Worm (Caenorhabditis elegans) whole organism, early embryonic: ENCODE measurements around the gene srh-82.

ENCODE experiments used
- B0310.2 ChIP-seq: sonication (generic microtip); optimal IDR thresholded peaks from 2 replicates; lab custom pipeline; 2016; ENCODE audit warnings: mild to moderate bottlenecking, missing genetic modification characterization, missing compliant biosample characterization
- F13C5.2 ChIP-seq: sonication (generic microtip); optimal IDR thresholded peaks from 2 replicates; lab custom pipeline; 2017; ENCODE audit warnings: mild to moderate bottlenecking, missing genetic modification characterization, inconsistent platforms, missing compliant biosample characterization
- aly-1 ChIP-seq: sonication (generic microtip); optimal IDR thresholded peaks from 2 replicates; lab custom pipeline; 2016; ENCODE audit warnings: missing genetic modification characterization, missing compliant biosample characterization
- ama-1 ChIP-seq: fragments of 150-350 bp; optimal IDR thresholded peaks from 2 replicates; lab custom pipeline; 2014
- ceh-13 ChIP-seq: fragments of 200-800 bp; sonication (Bioruptor generic); optimal IDR thresholded peaks from 2 replicates; lab custom pipeline; 2018; ENCODE audit warnings: mild to moderate bottlenecking, missing genetic modification characterization, missing compliant biosample characterization
- ceh-36 ChIP-seq: sonication (generic microtip); optimal IDR thresholded peaks from 2 replicates; lab custom pipeline; 2016; ENCODE audit warnings: missing genetic modification characterization, inconsistent platforms, missing compliant biosample characterization
- ets-7 ChIP-seq: sonication (generic microtip); optimal IDR thresholded peaks from 2 replicates; lab custom pipeline; 2016; ENCODE audit warnings: missing genotype, missing genetic modification characterization, missing compliant biosample characterization
- flt-1 ChIP-seq: fragments of 200-800 bp; sonication (Bioruptor generic); IDR thresholded peaks from 2 replicates; pipeline ENCODE4 v1.3.6; 2022; ENCODE audit warnings: missing genetic modification characterization, missing compliant biosample characterization
- hmbx-1 ChIP-seq: sonication (generic microtip); optimal IDR thresholded peaks from 2 replicates; lab custom pipeline; 2016; ENCODE audit warnings: mild to moderate bottlenecking, missing genetic modification characterization, missing compliant biosample characterization
- hmg-4 ChIP-seq: fragments of 200-800 bp; sonication (Bioruptor generic); optimal IDR thresholded peaks from 2 replicates; lab custom pipeline; 2018; ENCODE audit warnings: mild to moderate bottlenecking, missing genetic modification characterization, missing compliant biosample characterization
- hnd-1 ChIP-seq: sonication (generic microtip); optimal IDR thresholded peaks from 2 replicates; lab custom pipeline; 2016; ENCODE audit warnings: missing genetic modification characterization, missing compliant biosample characterization
- pes-1 ChIP-seq: fragments of 200-800 bp; sonication (Bioruptor generic); IDR thresholded peaks from 2 replicates; pipeline ENCODE4 v1.3.6; 2022; ENCODE audit warnings: missing genetic modification reagents, missing genetic modification characterization, missing compliant biosample characterization
- scrt-1 ChIP-seq: fragments of 200-800 bp; sonication (Bioruptor generic); IDR thresholded peaks from 2 replicates; pipeline ENCODE4 v1.3.6; 2022; ENCODE audit warnings: missing genetic modification characterization, missing compliant biosample characterization
- sea-1 ChIP-seq: fragments of 200-800 bp; sonication (Bioruptor generic); conservative IDR thresholded peaks from 2 replicates; pipeline ENCODE4 v1.3.6; 2022; ENCODE audit warnings: missing genetic modification characterization, missing compliant biosample characterization
- tbx-11 ChIP-seq: fragments of 200-800 bp; sonication (Bioruptor generic); IDR thresholded peaks from 2 replicates; pipeline ENCODE4 v1.3.6; 2022; ENCODE audit warnings: missing genetic modification characterization, missing compliant biosample characterization
- tbx-37 ChIP-seq: fragments of 200-800 bp; sonication (Bioruptor generic); conservative IDR thresholded peaks from 2 replicates; pipeline ENCODE4 v1.3.6; 2022; ENCODE audit warnings: missing genetic modification reagents, missing genetic modification characterization, missing compliant biosample characterization
- tra-4 ChIP-seq: sonication (generic microtip); optimal IDR thresholded peaks from 2 replicates; lab custom pipeline; 2017; ENCODE audit warnings: missing genetic modification characterization, missing compliant biosample characterization

srh-82 gene

ce11 chrV:137667-138066, 7.2 kb upstream of the srh-82 start:
- no peak for TF ChIP-seq scrt-1 (GFP tag; lab: Robert Waterston, UW)
- TF ChIP-seq tbx-11 (GFP tag; lab: Robert Waterston, UW), result no peak
- TF ChIP-seq B0310.2, result no peak
- no peak for TF ChIP-seq ceh-36 (tag; lab: Kevin White, UChicago)
- no peak for TF ChIP-seq pes-1
- no peak for TF ChIP-seq hmg-4 (GFP tag; lab: Kevin White, UChicago)
- no peak for TF ChIP-seq ama-1 (lab: Kevin White, UChicago)

ce11 chrV:138592-138991, 6.3 kb upstream of the srh-82 start, which contains the start of gene W03F9.9:
W03F9.9 (plus strand) TSS chrV:138892.
- no peak for TF ChIP-seq ama-1 (lab: Kevin White, UChicago)
- TF ChIP-seq ets-7 (tag; lab: Kevin White, UChicago), result no peak
- TF ChIP-seq F13C5.2 (tag; lab: Kevin White, UChicago), result no peak
- no peak for TF ChIP-seq aly-1
- no peak for TF ChIP-seq flt-1 (GFP tag; lab: Robert Waterston, UW)
- no peak for TF ChIP-seq scrt-1 (GFP tag; lab: Robert Waterston, UW)
- TF ChIP-seq tra-4, result no peak
- TF ChIP-seq pes-1, result no peak
- no peak for TF ChIP-seq tbx-37 (GFP tag; lab: Robert Waterston, UW)
- TF ChIP-seq hmg-4 (GFP tag; lab: Kevin White, UChicago), result no peak
- TF ChIP-seq ceh-13 (GFP tag; lab: Kevin White, UChicago), result no peak
- TF ChIP-seq hnd-1, result no peak
- TF ChIP-seq tbx-11 (GFP tag; lab: Robert Waterston, UW), result no peak
- no peak for TF ChIP-seq hmbx-1 (tag; lab: Kevin White, UChicago)
- no peak for TF ChIP-seq B0310.2
- no peak for TF ChIP-seq sea-1

DNA sequence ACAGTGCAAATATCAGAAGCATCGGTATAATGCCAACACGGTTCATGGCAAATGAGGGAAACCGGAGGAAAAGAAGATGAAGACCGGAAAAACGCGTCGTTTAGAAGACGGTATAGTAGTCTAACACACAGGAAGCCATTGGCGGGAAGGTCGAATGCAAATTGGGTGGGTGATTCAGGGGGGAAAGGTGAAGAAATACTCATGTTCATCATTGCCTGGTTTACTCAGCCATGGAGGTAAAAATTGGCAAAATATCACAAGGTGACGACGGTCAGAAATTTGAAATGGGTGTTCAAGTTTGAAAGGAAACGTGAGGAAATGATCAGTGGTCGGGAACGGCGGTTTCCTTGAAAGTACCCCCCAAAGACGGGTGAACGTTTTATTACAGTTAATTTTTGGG, 3.6 kb upstream of the srh-82 start, which contains the start of gene W03F9.11:
W03F9.11 (minus strand) TSS at position 101 of the 400 bp plus-strand sequence.
- TF ChIP-seq tra-4, result no peak

DNA sequence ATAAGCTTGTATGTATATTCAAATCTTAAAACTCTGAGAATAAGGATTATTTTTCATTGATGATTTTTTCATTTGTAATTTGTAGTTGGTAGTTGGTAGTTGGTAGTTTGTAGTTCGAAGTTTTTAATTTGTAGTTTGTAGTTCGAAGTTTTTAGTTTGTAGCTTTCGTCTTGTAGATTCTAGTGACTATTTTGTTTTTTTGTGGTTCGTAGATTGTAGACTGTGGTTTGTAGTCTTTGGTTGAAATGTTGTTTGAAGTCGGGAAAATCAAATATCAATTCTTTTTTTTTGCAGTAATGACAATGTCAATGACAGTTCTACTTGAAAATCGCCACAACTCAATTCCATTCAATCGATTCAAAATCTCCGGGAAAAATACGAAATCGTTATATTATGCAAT, 800 bp downstream of the srh-82 start:
- no peak for TF ChIP-seq scrt-1 (GFP tag; lab: Robert Waterston, UW)
- no peak for TF ChIP-seq pes-1
- TF ChIP-seq ceh-36 (tag; lab: Kevin White, UChicago), result no peak
- no peak for TF ChIP-seq hmbx-1 (tag; lab: Kevin White, UChicago)
- no peak for TF ChIP-seq aly-1
- no peak for TF ChIP-seq tbx-11 (GFP tag; lab: Robert Waterston, UW)
- no peak for TF ChIP-seq ets-7 (tag; lab: Kevin White, UChicago)
- TF ChIP-seq B0310.2, result no peak
- no peak for TF ChIP-seq tbx-37 (GFP tag; lab: Robert Waterston, UW)
- TF ChIP-seq hnd-1, result no peak
- TF ChIP-seq ama-1 (lab: Kevin White, UChicago), result no peak
- no peak for TF ChIP-seq hmg-4 (GFP tag; lab: Kevin White, UChicago)
- TF ChIP-seq F13C5.2 (tag; lab: Kevin White, UChicago), result no peak
- TF ChIP-seq ceh-13 (GFP tag; lab: Kevin White, UChicago), result no peak
- TF ChIP-seq sea-1, result no peak
- TF ChIP-seq flt-1 (GFP tag; lab: Robert Waterston, UW), result no peak

ce11 chrV:150059-150458, 5.2 kb downstream of the srh-82 start:
- TF ChIP-seq flt-1 (GFP tag; lab: Robert Waterston, UW) (no peak), ama-1 (lab: Kevin White, UChicago) (no peak), sea-1 (no peak), hnd-1 (no peak), tbx-11 (GFP tag; lab: Robert Waterston, UW) (no peak), pes-1 (no peak), ets-7 (tag; lab: Kevin White, UChicago) (no peak), tbx-37 (GFP tag; lab: Robert Waterston, UW) (no peak), hmg-4 (GFP tag; lab: Kevin White, UChicago) (no peak), ceh-13 (GFP tag; lab: Kevin White, UChicago) (no peak), aly-1 (no peak), F13C5.2 (tag; lab: Kevin White, UChicago) (no peak), B0310.2 (no peak), ceh-36 (tag; lab: Kevin White, UChicago) (no peak), scrt-1 (GFP tag; lab: Robert Waterston, UW) (no peak), tra-4 (no peak), hmbx-1 (tag; lab: Kevin White, UChicago) (no peak)

DNA sequence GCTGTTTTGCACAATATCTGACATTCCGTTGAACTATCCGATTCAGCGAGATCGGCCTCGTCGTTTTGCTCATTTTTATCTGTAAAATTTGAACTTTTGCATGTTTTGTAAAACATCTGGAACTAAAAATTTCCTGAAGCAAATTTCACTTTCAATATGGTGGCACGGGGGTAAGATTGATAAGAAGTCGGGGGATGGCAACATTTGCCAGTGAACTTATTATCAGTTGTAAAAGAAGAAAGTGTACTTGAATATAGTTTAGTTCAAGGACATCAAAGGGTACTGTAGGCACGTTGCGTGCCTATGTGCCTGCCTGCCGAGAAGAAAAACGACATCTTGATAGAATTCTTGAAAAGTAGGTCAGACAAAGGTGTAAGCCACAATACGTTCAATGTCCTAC, 6.4 kb downstream of the srh-82 start, which contains the start of gene W03F9.4:
W03F9.4 (minus strand) TSS at position 79 of the 400 bp plus-strand sequence.
- no peak for TF ChIP-seq flt-1 (GFP tag; lab: Robert Waterston, UW)
- no peak for TF ChIP-seq hmg-4 (GFP tag; lab: Kevin White, UChicago)
- TF ChIP-seq tbx-11 (GFP tag; lab: Robert Waterston, UW), result no peak
- no peak for TF ChIP-seq ceh-13 (GFP tag; lab: Kevin White, UChicago)
- TF ChIP-seq tra-4, result no peak
- no peak for TF ChIP-seq scrt-1 (GFP tag; lab: Robert Waterston, UW)
- TF ChIP-seq ets-7 (tag; lab: Kevin White, UChicago), result no peak
- TF ChIP-seq sea-1, result no peak
- no peak for TF ChIP-seq ama-1 (lab: Kevin White, UChicago)
- no peak for TF ChIP-seq hnd-1
- TF ChIP-seq B0310.2, result no peak
- TF ChIP-seq hmbx-1 (tag; lab: Kevin White, UChicago), result no peak
- no peak for TF ChIP-seq aly-1
- no peak for TF ChIP-seq ceh-36 (tag; lab: Kevin White, UChicago)
- no peak for TF ChIP-seq pes-1

DNA sequence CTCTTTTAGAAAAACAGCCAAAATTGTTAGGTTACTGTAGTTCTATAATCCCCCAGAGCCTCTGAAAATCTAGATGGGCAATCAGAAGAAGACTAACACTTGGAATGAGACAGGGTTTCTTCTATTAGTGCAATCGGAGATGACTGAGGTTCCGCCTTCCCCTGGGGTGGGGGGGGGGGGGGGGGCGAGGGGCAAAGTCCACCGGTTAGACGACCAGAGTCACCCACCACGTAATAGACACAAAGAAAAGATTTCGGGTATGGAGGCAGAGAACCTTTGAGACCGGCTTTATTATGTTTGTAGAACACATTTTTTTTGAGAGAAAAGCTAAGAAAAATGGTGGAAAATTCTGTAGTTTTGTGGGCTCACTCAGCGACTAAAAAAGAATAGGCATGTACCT, 7.3 kb downstream of the srh-82 start:
- TF ChIP-seq scrt-1 (GFP tag; lab: Robert Waterston, UW) (no peak), tbx-37 (GFP tag; lab: Robert Waterston, UW) (no peak), F13C5.2 (tag; lab: Kevin White, UChicago) (peak; percentile 14), hmg-4 (GFP tag; lab: Kevin White, UChicago) (peak; percentile 66), ets-7 (tag; lab: Kevin White, UChicago) (no peak), pes-1 (peak; percentile 47; the same call in 1 of the 2 replicates), tra-4 (no peak), ama-1 (lab: Kevin White, UChicago) (no peak), ceh-36 (tag; lab: Kevin White, UChicago) (no peak)
